Worm (Caenorhabditis elegans) whole organism, early embryonic: ENCODE data around the gene Y53F4B.14.

Experiments used
- B0310.2 ChIP-seq: sonication (generic microtip); optimal IDR thresholded peaks from 2 replicates; lab custom pipeline; 2016; ENCODE audit warnings: mild to moderate bottlenecking, missing genetic modification characterization, missing compliant biosample characterization
- F13C5.2 ChIP-seq: sonication (generic microtip); optimal IDR thresholded peaks from 2 replicates; lab custom pipeline; 2017; ENCODE audit warnings: mild to moderate bottlenecking, missing genetic modification characterization, inconsistent platforms, missing compliant biosample characterization
- aly-1 ChIP-seq: sonication (generic microtip); optimal IDR thresholded peaks from 2 replicates; lab custom pipeline; 2016; ENCODE audit warnings: missing genetic modification characterization, missing compliant biosample characterization
- ama-1 ChIP-seq: fragments of 150-350 bp; optimal IDR thresholded peaks from 2 replicates; lab custom pipeline; 2014
- ceh-13 ChIP-seq: fragments of 200-800 bp; sonication (Bioruptor generic); optimal IDR thresholded peaks from 2 replicates; lab custom pipeline; 2018; ENCODE audit warnings: mild to moderate bottlenecking, missing genetic modification characterization, missing compliant biosample characterization
- ceh-36 ChIP-seq: sonication (generic microtip); optimal IDR thresholded peaks from 2 replicates; lab custom pipeline; 2016; ENCODE audit warnings: missing genetic modification characterization, inconsistent platforms, missing compliant biosample characterization
- ets-7 ChIP-seq: sonication (generic microtip); optimal IDR thresholded peaks from 2 replicates; lab custom pipeline; 2016; ENCODE audit warnings: missing genotype, missing genetic modification characterization, missing compliant biosample characterization
- flt-1 ChIP-seq: fragments of 200-800 bp; sonication (Bioruptor generic); IDR thresholded peaks from 2 replicates; pipeline ENCODE4 v1.3.6; 2022; ENCODE audit warnings: missing genetic modification characterization, missing compliant biosample characterization
- hmbx-1 ChIP-seq: sonication (generic microtip); optimal IDR thresholded peaks from 2 replicates; lab custom pipeline; 2016; ENCODE audit warnings: mild to moderate bottlenecking, missing genetic modification characterization, missing compliant biosample characterization
- hmg-4 ChIP-seq: fragments of 200-800 bp; sonication (Bioruptor generic); optimal IDR thresholded peaks from 2 replicates; lab custom pipeline; 2018; ENCODE audit warnings: mild to moderate bottlenecking, missing genetic modification characterization, missing compliant biosample characterization
- hnd-1 ChIP-seq: sonication (generic microtip); optimal IDR thresholded peaks from 2 replicates; lab custom pipeline; 2016; ENCODE audit warnings: missing genetic modification characterization, missing compliant biosample characterization
- pes-1 ChIP-seq: fragments of 200-800 bp; sonication (Bioruptor generic); IDR thresholded peaks from 2 replicates; pipeline ENCODE4 v1.3.6; 2022; ENCODE audit warnings: missing genetic modification reagents, missing genetic modification characterization, missing compliant biosample characterization
- scrt-1 ChIP-seq: fragments of 200-800 bp; sonication (Bioruptor generic); IDR thresholded peaks from 2 replicates; pipeline ENCODE4 v1.3.6; 2022; ENCODE audit warnings: missing genetic modification characterization, missing compliant biosample characterization
- sea-1 ChIP-seq: fragments of 200-800 bp; sonication (Bioruptor generic); conservative IDR thresholded peaks from 2 replicates; pipeline ENCODE4 v1.3.6; 2022; ENCODE audit warnings: missing genetic modification characterization, missing compliant biosample characterization
- tbx-11 ChIP-seq: fragments of 200-800 bp; sonication (Bioruptor generic); IDR thresholded peaks from 2 replicates; pipeline ENCODE4 v1.3.6; 2022; ENCODE audit warnings: missing genetic modification characterization, missing compliant biosample characterization
- tbx-37 ChIP-seq: fragments of 200-800 bp; sonication (Bioruptor generic); conservative IDR thresholded peaks from 2 replicates; pipeline ENCODE4 v1.3.6; 2022; ENCODE audit warnings: missing genetic modification reagents, missing genetic modification characterization, missing compliant biosample characterization
- tra-4 ChIP-seq: sonication (generic microtip); optimal IDR thresholded peaks from 2 replicates; lab custom pipeline; 2017; ENCODE audit warnings: missing genetic modification characterization, missing compliant biosample characterization

The Y53F4B.14 gene

DNA sequence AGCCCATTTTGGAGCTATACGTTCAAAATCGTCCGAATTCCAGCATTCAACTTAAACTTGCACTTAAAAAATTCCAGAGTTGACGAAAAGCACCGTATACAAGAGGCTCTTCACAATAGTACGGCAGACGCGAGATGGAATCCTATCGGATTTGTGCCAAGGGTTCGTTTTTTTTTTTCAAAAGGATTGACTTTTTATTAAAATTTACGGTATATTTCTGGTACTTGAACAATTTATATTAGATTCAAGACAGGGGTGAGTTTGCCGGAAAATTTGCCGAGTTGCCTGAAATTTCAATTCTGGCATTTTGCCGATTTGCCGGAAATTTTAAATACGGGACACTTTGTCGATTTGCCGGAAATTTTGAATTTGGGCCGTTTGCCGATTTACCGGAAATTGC lies 4.5 kb downstream of the Y53F4B.14 start:
- TF ChIP-seq ceh-13 (GFP tag; lab: Kevin White, UChicago), result no peak
- no peak for TF ChIP-seq tra-4 (tag; lab: Kevin White, UChicago)
- no peak for TF ChIP-seq ets-7
- no peak for TF ChIP-seq ceh-36 (tag; lab: Kevin White, UChicago)
- no peak for TF ChIP-seq B0310.2 (tag; lab: Kevin White, UChicago)
- TF ChIP-seq aly-1 (tag; lab: Kevin White, UChicago), result no peak
- no peak for TF ChIP-seq tbx-11 (GFP tag; lab: Robert Waterston, UW)
- no peak for TF ChIP-seq hmbx-1 (tag; lab: Kevin White, UChicago)
- TF ChIP-seq ama-1 (lab: Kevin White, UChicago), result no peak
- TF ChIP-seq tbx-37 (GFP tag; lab: Robert Waterston, UW), result no peak
- no peak for TF ChIP-seq scrt-1 (GFP tag; lab: Robert Waterston, UW)
- no peak for TF ChIP-seq sea-1 (GFP tag; lab: Robert Waterston, UW)
- no peak for TF ChIP-seq pes-1 (GFP tag; lab: Robert Waterston, UW)
- no peak for TF ChIP-seq hmg-4 (GFP tag; lab: Kevin White, UChicago)
- TF ChIP-seq hnd-1 (tag; lab: Kevin White, UChicago), result no peak

- TF ChIP-seq aly-1 (tag; lab: Kevin White, UChicago), result peak; percentile 62
- no peak for TF ChIP-seq pes-1 (GFP tag; lab: Robert Waterston, UW)
- TF ChIP-seq ceh-13 (GFP tag; lab: Kevin White, UChicago), result no peak
- TF ChIP-seq hmg-4 (GFP tag; lab: Kevin White, UChicago), result peak; percentile 3
- no peak for TF ChIP-seq B0310.2 (tag; lab: Kevin White, UChicago)
Measured at ce11 chrII:15058282-15058681, 20.5 kb downstream of the Y53F4B.14 start, which contains the start of gene Y53F4B.17. Gene Y53F4B.17, plus strand, starts transcription at chrII:15058656.

DNA sequence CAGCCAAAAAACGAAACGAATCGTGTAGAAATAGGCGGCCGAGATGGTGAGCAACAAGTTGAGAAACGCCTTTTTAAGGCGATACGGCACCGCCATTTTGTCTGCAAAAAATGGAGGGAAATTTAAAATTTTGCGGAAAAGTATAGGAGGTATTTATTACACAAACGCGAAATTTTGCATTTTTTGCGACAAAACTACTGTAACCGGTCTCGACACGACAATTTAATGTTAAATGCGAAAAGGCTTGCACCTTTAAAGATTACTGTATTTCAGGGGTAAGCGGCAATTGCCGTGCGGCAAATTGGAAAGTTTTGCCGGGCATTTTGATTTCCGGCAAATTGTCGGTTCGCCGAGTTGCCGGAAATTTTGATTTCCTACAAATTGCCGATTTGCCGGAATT lies 33.8 kb downstream of the Y53F4B.14 start, which contains the start of gene Y53F4B.18:
Gene Y53F4B.18 (minus strand): TSS at position 101 of the 400 bp plus-strand sequence.
- TF ChIP-seq tbx-11 (GFP tag; lab: Robert Waterston, UW) (no peak), scrt-1 (GFP tag; lab: Robert Waterston, UW) (no peak)

ce11 chrII:15074760-15075159 lies 37.0 kb downstream of the Y53F4B.14 start:
- TF ChIP-seq F13C5.2 (tag; lab: Kevin White, UChicago), result no peak
- TF ChIP-seq tbx-11 (GFP tag; lab: Robert Waterston, UW), result no peak
- TF ChIP-seq tra-4 (tag; lab: Kevin White, UChicago), result no peak
- TF ChIP-seq hmbx-1 (tag; lab: Kevin White, UChicago), result no peak
- no peak for TF ChIP-seq tbx-37 (GFP tag; lab: Robert Waterston, UW)

ce11 chrII:15076778-15077435 lies 39.1 kb downstream of the Y53F4B.14 start, which contains the start of gene Y53F4B.19:
Gene Y53F4B.19, plus strand, starts transcription at chrII:15076934.
- no peak for TF ChIP-seq B0310.2 (tag; lab: Kevin White, UChicago)
- no peak for TF ChIP-seq hmg-4 (GFP tag; lab: Kevin White, UChicago)
- no peak for TF ChIP-seq ceh-36 (tag; lab: Kevin White, UChicago)
- no peak for TF ChIP-seq ama-1 (lab: Kevin White, UChicago)

- TF ChIP-seq hmbx-1 (tag; lab: Kevin White, UChicago) (no peak), hnd-1 (tag; lab: Kevin White, UChicago) (no peak), hmg-4 (GFP tag; lab: Kevin White, UChicago) (peak; percentile 58), flt-1 (no peak), ceh-36 (tag; lab: Kevin White, UChicago) (peak; percentile 21)
Measured at ce11 chrII:15080535-15080934, 42.7 kb downstream of the Y53F4B.14 start.

- TF ChIP-seq ceh-13 (GFP tag; lab: Kevin White, UChicago), result no peak
- TF ChIP-seq flt-1, result no peak
- TF ChIP-seq tra-4 (tag; lab: Kevin White, UChicago), result no peak
Measured at ce11 chrII:15084170-15084569, 46.4 kb downstream of the Y53F4B.14 start, which contains the start of gene Y53F4B.20. Gene Y53F4B.20, plus strand, starts transcription at chrII:15084470.
